Fruit fly (Drosophila melanogaster) whole organism: ENCODE results near the gene kibra.

ENCODE experiments used
- EcR ChIP-seq, 2 experiments: fragments of >200 bp; optimal IDR thresholded peaks; 2 replicates each; lab custom pipeline; 2017; ENCODE audit warnings: missing biosample characterization in 2 of 2, missing genetic modification characterization in 2 of 2, missing genetic modification reagents in 2 of 2
- psq ChIP-seq: fragments of >200 bp; optimal IDR thresholded peaks from 2 replicates; lab custom pipeline; 2017

dm6 chr3R:14743418-14743817 is 19.4 kb upstream of the kibra start:
- TF ChIP-seq EcR (GFP tag; optimal IDR thresholded peaks at IDR 0.05; lab: Kevin White, UChicago) (no peak), psq (lab: Kevin White, UChicago) (no peak)
